Fruit fly (Drosophila melanogaster) whole organism, embryonic: Measurements from ENCODE around the gene CG43331.

ENCODE experiments used
- Bgb ChIP-seq: fragments of 200-800 bp; sonication (Bioruptor generic); IDR thresholded peaks from 2 replicates; pipeline ENCODE4 v1.3.6; 2022; ENCODE audit warnings: missing biosample characterization, missing genetic modification characterization; ENCODE audit not compliant: partially characterized antibody
- CG17328 ChIP-seq: fragments of 200-800 bp; sonication (Bioruptor generic); IDR thresholded peaks from 2 replicates; pipeline ENCODE4 v1.3.6; 2022; ENCODE audit warnings: missing biosample characterization, missing genetic modification characterization
- CG2202 ChIP-seq: fragments of 200-800 bp; sonication (Bioruptor generic); optimal IDR thresholded peaks from 2 replicates; lab custom pipeline; 2018; ENCODE audit warnings: missing biosample characterization, mild to moderate bottlenecking, missing genetic modification characterization
- CG3726 ChIP-seq: fragments of 200-800 bp; sonication (Bioruptor generic); IDR thresholded peaks from 3 replicates; pipeline ENCODE4, ENCODE4 v1.3.6; 2022; ENCODE audit warnings: missing biosample characterization, missing genetic modification characterization
- CG5953 ChIP-seq: fragments of 200-800 bp; sonication (Bioruptor generic); IDR thresholded peaks from 2 replicates; pipeline ENCODE4 v1.3.6; 2022; ENCODE audit warnings: missing biosample characterization, missing genetic modification characterization
- CG8944 ChIP-seq: fragments of 200-800 bp; sonication (Bioruptor generic); optimal IDR thresholded peaks from 3 replicates; lab custom pipeline; 2016; ENCODE audit warnings: missing biosample characterization, missing genetic modification characterization
- Lpt ChIP-seq: fragments of >200 bp; optimal IDR thresholded peaks from 2 replicates; lab custom pipeline; 2018; ENCODE audit warnings: missing biosample characterization, missing genetic modification characterization
- Mrtf ChIP-seq: fragments of 200-800 bp; sonication (Bioruptor generic); IDR thresholded peaks from 3 replicates; pipeline ENCODE4 v1.3.6; 2022; ENCODE audit warnings: missing biosample characterization, missing genetic modification characterization
- NC2α ChIP-seq: fragments of 200-800 bp; sonication (Bioruptor generic); optimal IDR thresholded peaks from 2 replicates; lab custom pipeline; 2016; ENCODE audit warnings: missing biosample characterization, missing genetic modification characterization
- Ravus ChIP-seq: fragments of 200-800 bp; sonication (Bioruptor generic); IDR thresholded peaks from 2 replicates; pipeline ENCODE4 v1.3.6; 2022; ENCODE audit warnings: missing biosample characterization, missing genetic modification characterization
- ci ChIP-seq: fragments of 200-800 bp; sonication (Bioruptor generic); IDR thresholded peaks from 3 replicates; pipeline ENCODE4 v1.3.6; 2022; ENCODE audit warnings: missing biosample characterization, missing genetic modification characterization
- gro ChIP-seq: fragments of 200-800 bp; sonication (Bioruptor generic); optimal IDR thresholded peaks from 2 replicates; lab custom pipeline; 2016; ENCODE audit warnings: missing biosample characterization, missing genetic modification characterization
- h ChIP-seq: fragments of >200 bp; optimal IDR thresholded peaks from 2 replicates; lab custom pipeline; 2017
- ro ChIP-seq: fragments of 200-800 bp; sonication (Bioruptor generic); IDR thresholded peaks from 2 replicates; pipeline ENCODE4 v1.3.6; 2022; ENCODE audit warnings: missing biosample characterization, missing genetic modification characterization

- no peak for TF ChIP-seq NC2α (GFP tag; lab: Kevin White, UChicago)
- no peak for TF ChIP-seq Ravus
- TF ChIP-seq CG5953 (GFP tag; lab: Robert Waterston, UW) = no peak
- no peak for TF ChIP-seq h (lab: Kevin White, UChicago)
- TF ChIP-seq Lpt = no peak
- no peak for TF ChIP-seq ro (GFP tag; lab: Robert Waterston, UW)
- no peak for TF ChIP-seq gro
- TF ChIP-seq CG2202 (tag; lab: Kevin White, UChicago) = no peak
- TF ChIP-seq CG17328 (GFP tag; lab: Robert Waterston, UW) = no peak
- TF ChIP-seq CG3726 (GFP tag; lab: Robert Waterston, UW) = no peak
- no peak for TF ChIP-seq Mrtf (GFP tag; lab: Robert Waterston, UW)
- TF ChIP-seq Bgb (GFP tag; lab: Robert Waterston, UW) = no peak
- no peak for TF ChIP-seq CG8944 (GFP tag; lab: Kevin White, UChicago)
- no peak for TF ChIP-seq ci (GFP tag; lab: Robert Waterston, UW)
These were observed 35.1 kb downstream of the CG43331 start, which contains the start of gene CG11437 for dm6 chr3L:22468562-22468961.
